Fruit fly (Drosophila melanogaster): Measurements from ENCODE around the gene CG9135.

CG9135 gene

DNA sequence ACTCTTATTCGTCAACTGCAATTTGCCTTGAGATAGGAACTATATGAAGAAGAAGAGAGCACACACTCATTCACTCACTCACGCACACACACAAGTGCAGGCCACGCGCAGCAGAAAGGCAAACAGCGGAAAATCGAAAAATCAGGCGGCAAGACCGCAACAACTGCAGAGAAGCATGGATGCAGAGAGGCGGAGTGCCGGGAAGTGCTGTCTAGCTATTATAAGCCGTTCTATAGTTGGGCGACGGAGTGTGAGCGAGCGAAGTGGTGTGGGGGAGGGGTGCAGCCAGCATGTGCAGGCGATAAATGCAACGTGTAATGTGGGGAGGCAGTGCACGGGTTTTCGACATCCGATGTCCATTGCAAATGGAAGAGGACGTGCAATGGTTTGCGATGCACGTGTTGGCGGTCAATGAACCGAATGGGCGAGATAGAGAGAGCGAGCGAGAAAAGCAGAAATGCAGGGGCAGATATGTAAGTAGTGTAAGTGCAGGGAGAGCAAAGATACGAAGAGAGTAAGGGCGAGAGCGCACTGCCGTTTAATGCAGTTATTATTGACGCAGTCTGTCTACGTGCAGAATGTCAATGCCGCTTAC, 28.3 kb downstream of the CG9135 start (continued):
- TF ChIP-seq HLHmδ (GFP tag; optimal IDR thresholded peaks at IDR 0.05) (peak; percentile 90), CG9215 (GFP tag; IDR thresholded peaks at IDR 0.05) (no peak), CG31365 (tag; optimal IDR thresholded peaks at IDR 0.05) (no peak), HmgZ (tag; optimal IDR thresholded peaks at IDR 0.05) (no peak), chif (GFP tag; optimal IDR thresholded peaks at IDR 0.05) (no peak), dm (GFP tag; optimal IDR thresholded peaks at IDR 0.05) (peak; percentile 99), CG14710 (tag; optimal IDR thresholded peaks at IDR 0.05) (peak; percentile 27), CG7745 (tag; optimal IDR thresholded peaks at IDR 0.05) (peak; percentile 60), Dp (GFP tag; optimal IDR thresholded peaks at IDR 0.05) (no peak), Pdp1 (GFP tag; optimal IDR thresholded peaks at IDR 0.05) (peak in 1 of 2 experiments; percentile 47), al (GFP tag; IDR thresholded peaks at IDR 0.05) (no peak), MESR4 (GFP tag; optimal IDR thresholded peaks at IDR 0.05) (no peak), CG4617 (GFP tag; optimal IDR thresholded peaks at IDR 0.05; ENCODE audit: borderline replicate concordance) (no peak), da (GFP tag; optimal IDR thresholded peaks at IDR 0.05) (peak; percentile 92), CG42726 (GFP tag; IDR thresholded peaks at IDR 0.05; ENCODE audit: partially characterized antibody) (peak; percentile 100), sens (GFP tag) (peak; percentile 78), zf30C (GFP tag; optimal IDR thresholded peaks at IDR 0.05) (no peak), CG31224 (GFP tag; IDR thresholded peaks at IDR 0.05) (no peak), CG12155 (GFP tag; optimal IDR thresholded peaks at IDR 0.05) (peak; percentile 96), CG3163 (GFP tag; optimal IDR thresholded peaks at IDR 0.05) (peak; percentile 3), Trl (optimal IDR thresholded peaks at IDR 0.05) (peak; percentile 10 to 83), Trl (GFP tag; optimal IDR thresholded peaks at IDR 0.05) (no peak), crp (GFP tag; optimal IDR thresholded peaks at IDR 0.05) (peak in 1 of 2 experiments; percentile 23), otp (GFP tag; IDR thresholded peaks at IDR 0.05) (0 out of 3 replicates have a peak, but pooled peaks have one; percentile 36), CG16813 (GFP tag; IDR thresholded peaks at IDR 0.05; ENCODE audit: partially characterized antibody) (0 out of 3 replicates have a peak, but pooled peaks have one; percentile 28), CG4360 (GFP tag; IDR thresholded peaks at IDR 0.05) (peak; percentile 59; the same call in 1 of the 2 replicates), CG13296 (GFP tag; optimal IDR thresholded peaks at IDR 0.05) (no peak), CG8478 (optimal IDR thresholded peaks at IDR 0.05) (peak; percentile 75), prd (optimal IDR thresholded peaks at IDR 0.05) (no peak), prd (GFP tag; IDR thresholded peaks at IDR 0.05) (peak; percentile 18; the same call in 1 of the 3 replicates), Atf-2 (GFP tag; optimal IDR thresholded peaks at IDR 0.05) (no peak), D19A (tag; optimal IDR thresholded peaks at IDR 0.05) (peak; percentile 30), jumu (GFP tag; optimal IDR thresholded peaks at IDR 0.05) (no peak), bsh (GFP tag; optimal IDR thresholded peaks at IDR 0.05) (no peak), Med (GFP tag) (peak; percentile 77), insv (GFP tag; optimal IDR thresholded peaks at IDR 0.05) (peak in 1 of 2 experiments; percentile 74), Awh (GFP tag; IDR thresholded peaks at IDR 0.05) (0 out of 2 replicates have a peak, but pooled peaks have one; percentile 14), Jarid2 (GFP tag; optimal IDR thresholded peaks at IDR 0.05) (peak; percentile 28), C15 (GFP tag; IDR thresholded peaks at IDR 0.05) (no peak), ac (GFP tag; optimal IDR thresholded peaks at IDR 0.05) (peak; percentile 34), aop (GFP tag; IDR thresholded peaks at IDR 0.05) (peak; percentile 86), CG14860 (GFP tag; IDR thresholded peaks at IDR 0.05; ENCODE audit: partially characterized antibody) (peak; percentile 20; the same call in 1 of the 3 replicates), CG18619 (GFP tag; optimal IDR thresholded peaks at IDR 0.05) (no peak), CG18599 (GFP tag; optimal IDR thresholded peaks at IDR 0.05) (no peak), CG17385 (GFP tag; optimal IDR thresholded peaks at IDR 0.05) (peak; percentile 79), cg (GFP tag; optimal IDR thresholded peaks at IDR 0.05) (peak; percentile 82), Dll (GFP tag; IDR thresholded peaks at IDR 0.05; ENCODE audit: partially characterized antibody) (0 out of 4 replicates have a peak, but pooled peaks have one; percentile 27), Hr78 (GFP tag; optimal IDR thresholded peaks at IDR 0.05) (peak in 1 of 2 experiments; percentile 34), cwo (GFP tag; optimal IDR thresholded peaks at IDR 0.05) (peak; percentile 98)
